Fruit fly (Drosophila melanogaster): ENCODE results near the gene CG18764.
A peak's percentile ranks its signal among the peaks of the same experiment; 100 is the strongest.

Gene CG18764

DNA sequence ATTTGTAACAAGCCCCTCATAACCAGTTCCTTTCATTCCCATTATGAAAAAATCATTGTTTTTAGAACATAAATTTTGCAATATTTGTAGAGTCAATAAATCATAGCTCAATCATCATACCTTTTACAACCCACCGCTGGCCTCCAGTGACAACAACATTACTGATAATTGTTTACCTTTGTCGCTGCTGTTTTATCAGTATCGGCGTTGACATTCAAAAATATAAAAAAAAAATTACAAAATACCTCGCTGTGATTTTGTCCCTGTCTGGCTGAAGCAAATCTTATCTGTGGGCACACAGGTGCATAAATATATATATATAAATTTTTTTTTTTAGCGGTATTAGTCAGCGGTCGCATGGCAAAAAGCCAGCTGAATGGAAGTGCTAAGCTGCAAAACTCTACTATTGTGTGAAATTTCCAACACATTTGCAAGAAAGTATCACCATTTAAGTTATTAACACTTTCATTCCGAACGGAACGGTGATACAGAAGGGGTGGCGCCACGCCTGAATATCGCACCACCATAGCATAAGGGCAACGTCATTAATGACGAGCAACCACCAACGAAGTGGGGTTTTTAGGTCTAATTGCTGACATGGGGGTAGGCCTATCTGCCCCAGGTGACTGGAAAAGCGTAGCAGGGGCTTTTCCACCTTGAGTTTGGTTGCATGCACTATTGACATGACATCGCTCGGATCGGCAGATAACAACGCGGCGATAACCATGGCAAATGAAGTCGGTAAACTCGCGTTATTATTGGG, 39.4 kb downstream of the CG18764 start (continued):
- TF ChIP-seq ham (GFP tag; IDR thresholded peaks at IDR 0.05) (no peak), stc (GFP tag; IDR thresholded peaks at IDR 0.05) (no peak), sens-2 (GFP tag; IDR thresholded peaks at IDR 0.05) (0 out of 2 replicates have a peak, but pooled peaks have one; percentile 21), CG10431 (GFP tag; optimal IDR thresholded peaks at IDR 0.05) (no peak), Kr (GFP tag; optimal IDR thresholded peaks at IDR 0.05) (no peak), disco-r (GFP tag; optimal IDR thresholded peaks at IDR 0.05) (no peak), CG13424 (tag; optimal IDR thresholded peaks at IDR 0.05) (no peak), ftz-f1 (GFP tag; optimal IDR thresholded peaks at IDR 0.05) (peak; percentile 40), BEAF-32 (GFP tag; optimal IDR thresholded peaks at IDR 0.05) (no peak), CG30431 (GFP tag; optimal IDR thresholded peaks at IDR 0.05) (no peak), gsb-n (tag; optimal IDR thresholded peaks at IDR 0.05) (no peak), CG15601 (tag; optimal IDR thresholded peaks at IDR 0.05) (no peak), unc-4 (GFP tag; IDR thresholded peaks at IDR 0.05; ENCODE audit: partially characterized antibody) (no peak), D19B (GFP tag; optimal IDR thresholded peaks at IDR 0.05) (no peak), ase (GFP tag; IDR thresholded peaks at IDR 0.05) (no peak), CG6175 (GFP tag; IDR thresholded peaks at IDR 0.05) (0 out of 3 replicates have a peak, but pooled peaks have one; percentile 10), Eip74EF (GFP tag; optimal IDR thresholded peaks at IDR 0.05) (no peak), CG3281 (GFP tag; optimal IDR thresholded peaks at IDR 0.05) (peak; percentile 18), ind (GFP tag; optimal IDR thresholded peaks at IDR 0.05) (no peak), Oli (tag; optimal IDR thresholded peaks at IDR 0.05) (no peak), HmgD (GFP tag; optimal IDR thresholded peaks at IDR 0.05) (no peak), Rx (GFP tag; IDR thresholded peaks at IDR 0.05) (no peak), CG3995 (GFP tag; optimal IDR thresholded peaks at IDR 0.05) (no peak), CG4404 (GFP tag; IDR thresholded peaks at IDR 0.05) (no peak), esg (GFP tag; conservative IDR thresholded peaks at IDR 0.05) (no peak), GATAe (GFP tag; conservative IDR thresholded peaks at IDR 0.05) (peak; percentile 78), CG17568 (GFP tag; optimal IDR thresholded peaks at IDR 0.05) (no peak), CG17361 (GFP tag; IDR thresholded peaks at IDR 0.05) (no peak), CG7928 (GFP tag; optimal IDR thresholded peaks at IDR 0.05) (no peak), Pdp1 (GFP tag; optimal IDR thresholded peaks at IDR 0.05) (no peak), onecut (GFP tag; IDR thresholded peaks at IDR 0.05) (no peak), CG1792 (GFP tag; optimal IDR thresholded peaks at IDR 0.05) (no peak), CG2678 (tag; optimal IDR thresholded peaks at IDR 0.05) (peak; percentile 42), so (GFP tag; IDR thresholded peaks at IDR 0.05) (no peak), CG12942 (GFP tag; optimal IDR thresholded peaks at IDR 0.05) (no peak), eyg (GFP tag; optimal IDR thresholded peaks at IDR 0.05) (no peak), nom (GFP tag; optimal IDR thresholded peaks at IDR 0.05) (no peak), pho (GFP tag; optimal IDR thresholded peaks at IDR 0.05) (no peak), Side (GFP tag; optimal IDR thresholded peaks at IDR 0.05) (no peak), Mad (GFP tag; optimal IDR thresholded peaks at IDR 0.05) (no peak), twi (tag; optimal IDR thresholded peaks at IDR 0.05) (no peak), CG12659 (GFP tag; optimal IDR thresholded peaks at IDR 0.05) (no peak), CG12071 (GFP tag; optimal IDR thresholded peaks at IDR 0.05) (no peak), CG10321 (GFP tag; IDR thresholded peaks at IDR 0.05) (no peak), CG11456 (GFP tag; IDR thresholded peaks at IDR 0.05) (no peak), CG14014 (GFP tag; IDR thresholded peaks at IDR 0.05) (no peak), seq (GFP tag; IDR thresholded peaks at IDR 0.05) (0 out of 2 replicates have a peak, but pooled peaks have one; percentile 10), lab (GFP tag; optimal IDR thresholded peaks at IDR 0.05) (peak; percentile 42), zfh2 (GFP tag; optimal IDR thresholded peaks at IDR 0.05) (no peak), gem (tag; optimal IDR thresholded peaks at IDR 0.05) (no peak)
